Worm (Caenorhabditis elegans): Measurements from ENCODE around the gene Y7A5A.2.

DNA sequence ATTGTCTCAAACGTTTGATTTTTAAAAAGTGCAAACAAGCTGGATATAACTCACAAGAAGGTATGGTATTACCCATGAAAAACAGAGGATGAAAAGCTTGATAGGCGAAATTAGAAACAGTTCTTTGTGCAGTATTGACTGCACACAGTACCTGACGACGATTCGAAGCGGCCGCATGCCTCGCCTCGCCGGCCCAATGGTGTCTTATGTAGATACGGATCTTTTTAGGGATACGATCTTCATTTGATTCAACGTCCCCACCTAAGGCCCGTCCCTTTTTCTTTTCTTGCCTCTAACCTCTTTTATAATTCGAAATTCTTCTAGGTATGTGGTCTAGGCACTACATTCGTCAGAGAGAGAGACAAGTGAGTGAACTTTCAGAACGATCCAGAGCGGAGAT is 6.4 kb downstream of the Y7A5A.2 start, which contains the start of gene bus-17:
- TF ChIP-seq nhr-237 (tag; optimal IDR thresholded peaks at IDR 0.05) = no peak
- TF ChIP-seq drap-1 (GFP tag; optimal IDR thresholded peaks at IDR 0.05) = no peak
- TF ChIP-seq elt-3 (tag; optimal IDR thresholded peaks at IDR 0.05) = no peak
- no peak for TF ChIP-seq nhr-28 (tag; optimal IDR thresholded peaks at IDR 0.05)
- no peak for TF ChIP-seq ces-1 (GFP tag; optimal IDR thresholded peaks at IDR 0.05)
- TF ChIP-seq unc-62 (GFP tag; optimal IDR thresholded peaks at IDR 0.05) = no peak

All from whole organism, mixed stage, embryonic.